Fruit fly (Drosophila melanogaster) whole organism, embryonic: ENCODE measurements around the gene CG34284.

ENCODE experiments used
- Aef1 ChIP-seq: fragments of 200-800 bp; sonication (Bioruptor generic); IDR thresholded peaks from 3 replicates; pipeline ENCODE4 v1.3.6; 2022; ENCODE audit warnings: missing biosample characterization, missing genetic modification characterization
- Asciz ChIP-seq: fragments of 200-800 bp; sonication (Bioruptor generic); optimal IDR thresholded peaks from 2 replicates; lab custom pipeline; 2017; ENCODE audit warnings: missing biosample characterization, mild to moderate bottlenecking, missing genetic modification characterization, missing genetic modification reagents
- Awh ChIP-seq: fragments of 200-800 bp; sonication (Bioruptor generic); IDR thresholded peaks from 2 replicates; pipeline ENCODE4, ENCODE4 v1.3.6; 2022; ENCODE audit warnings: missing biosample characterization, missing genetic modification characterization
- Bgb ChIP-seq: fragments of 200-800 bp; sonication (Bioruptor generic); IDR thresholded peaks from 2 replicates; pipeline ENCODE4 v1.3.6; 2022; ENCODE audit warnings: missing biosample characterization, missing genetic modification characterization; ENCODE audit not compliant: partially characterized antibody
- CG10267 ChIP-seq: fragments of 200-800 bp; sonication (Bioruptor generic); optimal IDR thresholded peaks from 2 replicates; lab custom pipeline; 2018; ENCODE audit warnings: missing biosample characterization, mild to moderate bottlenecking, missing genetic modification characterization, moderate library complexity
- CG10366 ChIP-seq: fragments of 200-800 bp; sonication (Bioruptor generic); IDR thresholded peaks from 2 replicates; pipeline ENCODE4 v1.3.6; 2022; ENCODE audit warnings: missing biosample characterization, missing genetic modification characterization
- CG11085 ChIP-seq: fragments of 200-800 bp; sonication (Bioruptor generic); IDR thresholded peaks from 2 replicates; pipeline ENCODE4 v1.3.6; 2022; ENCODE audit warnings: missing biosample characterization, missing genetic modification characterization
- CG11093 ChIP-seq: fragments of 200-800 bp; sonication (Bioruptor generic); IDR thresholded peaks from 3 replicates; pipeline ENCODE4 v1.3.6; 2022; ENCODE audit warnings: missing biosample characterization, missing genetic modification characterization
- CG11456 ChIP-seq: fragments of 200-800 bp; sonication (Bioruptor generic); IDR thresholded peaks from 3 replicates; pipeline ENCODE4 v1.3.6; 2022; ENCODE audit warnings: missing biosample characterization, missing genetic modification characterization
- CG11723 ChIP-seq: fragments of 200-800 bp; sonication (Bioruptor generic); optimal IDR thresholded peaks from 2 replicates; lab custom pipeline; 2017; ENCODE audit warnings: missing biosample characterization, mild to moderate bottlenecking, missing genetic modification characterization
- CG12769 ChIP-seq: fragments of 200-800 bp; sonication (Bioruptor generic); optimal IDR thresholded peaks from 2 replicates; lab custom pipeline; 2019; ENCODE audit warnings: missing biosample characterization, mild to moderate bottlenecking, missing genetic modification characterization, moderate library complexity
- CG13287 ChIP-seq: fragments of 200-800 bp; sonication (Bioruptor generic); IDR thresholded peaks from 2 replicates; pipeline ENCODE4 v1.3.6; 2022; ENCODE audit warnings: missing biosample characterization, missing genetic modification characterization; ENCODE audit not compliant: partially characterized antibody
- CG14965 ChIP-seq: fragments of 200-800 bp; sonication (Bioruptor generic); optimal IDR thresholded peaks from 2 replicates; lab custom pipeline; 2016; ENCODE audit warnings: missing biosample characterization, missing genetic modification characterization, borderline replicate concordance
- CG15269 ChIP-seq: fragments of 200-800 bp; sonication (Bioruptor generic); optimal IDR thresholded peaks from 2 replicates; lab custom pipeline; 2018; ENCODE audit warnings: missing biosample characterization, mild to moderate bottlenecking, missing genetic modification characterization, moderate library complexity
- CG16863 ChIP-seq: fragments of 200-800 bp; sonication (Bioruptor generic); optimal IDR thresholded peaks from 3 replicates; lab custom pipeline; 2016; ENCODE audit warnings: missing biosample characterization, missing genetic modification characterization
- CG2120 ChIP-seq: fragments of 200-800 bp; sonication (Bioruptor generic); optimal IDR thresholded peaks from 3 replicates; lab custom pipeline; 2016; ENCODE audit warnings: missing biosample characterization, missing genetic modification characterization
- CG2129 ChIP-seq: fragments of 200-800 bp; sonication (Bioruptor generic); IDR thresholded peaks from 2 replicates; pipeline ENCODE4 v1.3.6; 2022; ENCODE audit warnings: missing biosample characterization, missing genetic modification characterization; ENCODE audit not compliant: partially characterized antibody
- CG34422 ChIP-seq: fragments of 200-800 bp; sonication (Bioruptor generic); IDR thresholded peaks from 3 replicates; pipeline ENCODE4 v1.3.6; 2022; ENCODE audit warnings: missing biosample characterization, missing genetic modification characterization
- CG43689 ChIP-seq: fragments of 200-800 bp; sonication (Bioruptor generic); IDR thresholded peaks from 2 replicates; pipeline ENCODE4 v1.3.6; 2022; ENCODE audit warnings: missing biosample characterization, missing genetic modification characterization
- CG4617 ChIP-seq: fragments of 200-800 bp; sonication (Bioruptor generic); optimal IDR thresholded peaks from 3 replicates; lab custom pipeline; 2016; ENCODE audit warnings: missing biosample characterization, missing genetic modification characterization, borderline replicate concordance
- CG6689 ChIP-seq: fragments of 200-800 bp; sonication (Bioruptor generic); IDR thresholded peaks from 2 replicates; pipeline ENCODE4 v1.3.6; 2022; ENCODE audit warnings: missing biosample characterization, missing genetic modification characterization
- CG7372 ChIP-seq: fragments of 200-800 bp; sonication (Bioruptor generic); IDR thresholded peaks from 2 replicates; pipeline ENCODE4 v1.3.6; 2022; ENCODE audit warnings: missing biosample characterization, missing genetic modification characterization
- CG7745 ChIP-seq: fragments of 200-800 bp; sonication (Bioruptor generic); optimal IDR thresholded peaks from 2 replicates; lab custom pipeline; 2018; ENCODE audit warnings: missing biosample characterization, mild to moderate bottlenecking, missing genetic modification characterization, moderate library complexity
- CG7928 ChIP-seq: fragments of 200-800 bp; sonication (Bioruptor generic); optimal IDR thresholded peaks from 2 replicates; lab custom pipeline; 2017; ENCODE audit warnings: missing biosample characterization, mild to moderate bottlenecking, missing genetic modification characterization
- CG9437 ChIP-seq: fragments of 200-800 bp; sonication (Bioruptor generic); optimal IDR thresholded peaks from 2 replicates; lab custom pipeline; 2018; ENCODE audit warnings: missing biosample characterization, mild to moderate bottlenecking, missing genetic modification characterization
- CG9797 ChIP-seq: fragments of 200-800 bp; sonication (Bioruptor generic); optimal IDR thresholded peaks from 3 replicates; lab custom pipeline; 2018; ENCODE audit warnings: missing biosample characterization, mild to moderate bottlenecking, missing genetic modification characterization
- CHES-1-like ChIP-seq: fragments of 200-800 bp; sonication (Bioruptor generic); optimal IDR thresholded peaks from 2 replicates; lab custom pipeline; 2016; ENCODE audit warnings: missing biosample characterization, missing genetic modification characterization
- Chrac-16 ChIP-seq: fragments of 200-800 bp; sonication (Bioruptor generic); optimal IDR thresholded peaks from 3 replicates; lab custom pipeline; 2016; ENCODE audit warnings: missing biosample characterization, missing genetic modification characterization
- CrebB ChIP-seq: fragments of 200-800 bp; sonication (Bioruptor generic); optimal IDR thresholded peaks from 3 replicates; lab custom pipeline; 2018; ENCODE audit warnings: missing biosample characterization, mild to moderate bottlenecking, missing genetic modification characterization
- Dll ChIP-seq: fragments of 200-800 bp; sonication (Bioruptor generic); IDR thresholded peaks from 4 replicates; pipeline ENCODE4 v1.3.6; 2022; ENCODE audit warnings: missing biosample characterization, missing genetic modification characterization; ENCODE audit not compliant: partially characterized antibody
- Fer1 ChIP-seq: fragments of 200-800 bp; sonication (Bioruptor generic); optimal IDR thresholded peaks from 2 replicates; lab custom pipeline; 2017; ENCODE audit warnings: missing biosample characterization, mild to moderate bottlenecking, missing genetic modification characterization
- Fer3 ChIP-seq: fragments of 200-800 bp; sonication (Bioruptor generic); optimal IDR thresholded peaks from 2 replicates; lab custom pipeline; 2018; ENCODE audit warnings: missing biosample characterization, mild to moderate bottlenecking, missing genetic modification characterization, moderate library complexity
- HLH4C ChIP-seq: fragments of 200-800 bp; sonication (Bioruptor generic); IDR thresholded peaks from 3 replicates; pipeline ENCODE4 v1.3.6; 2022; ENCODE audit warnings: missing biosample characterization, missing genetic modification characterization; ENCODE audit not compliant: partially characterized antibody
- Mes4 ChIP-seq: fragments of 200-800 bp; sonication (Bioruptor generic); optimal IDR thresholded peaks from 2 replicates; lab custom pipeline; 2016; ENCODE audit warnings: missing biosample characterization, missing genetic modification characterization
- Scr ChIP-seq: fragments of 200-800 bp; sonication (Bioruptor generic); IDR thresholded peaks from 2 replicates; pipeline ENCODE4 v1.3.6; 2022; ENCODE audit warnings: missing biosample characterization, missing genetic modification characterization; ENCODE audit not compliant: partially characterized antibody
- Vsx1 ChIP-seq: fragments of 200-800 bp; sonication (Bioruptor generic); optimal IDR thresholded peaks from 2 replicates; lab custom pipeline; 2017; ENCODE audit warnings: missing biosample characterization, mild to moderate bottlenecking, missing genetic modification characterization, missing genetic modification reagents
- amos ChIP-seq: fragments of 200-800 bp; sonication (Bioruptor generic); IDR thresholded peaks from 2 replicates; pipeline ENCODE4 v1.3.6; 2022; ENCODE audit warnings: missing biosample characterization, missing genetic modification characterization; ENCODE audit not compliant: partially characterized antibody
- crc ChIP-seq: fragments of 200-800 bp; sonication (Bioruptor generic); optimal IDR thresholded peaks from 2 replicates; lab custom pipeline; 2016; ENCODE audit warnings: missing biosample characterization, missing genetic modification characterization
- dati ChIP-seq: fragments of 200-800 bp; sonication (Bioruptor generic); IDR thresholded peaks from 2 replicates; pipeline ENCODE4 v1.3.6; 2022; ENCODE audit warnings: missing biosample characterization, missing genetic modification characterization
- hbn ChIP-seq: fragments of 200-800 bp; sonication (Bioruptor generic); IDR thresholded peaks from 2 replicates; pipeline ENCODE4 v1.3.6; 2022; ENCODE audit warnings: missing biosample characterization, missing genetic modification characterization; ENCODE audit not compliant: partially characterized antibody
- ind ChIP-seq: fragments of 200-800 bp; sonication (Bioruptor generic); optimal IDR thresholded peaks from 3 replicates; lab custom pipeline; 2016; ENCODE audit warnings: missing biosample characterization, missing genetic modification characterization
- mld ChIP-seq: fragments of 200-800 bp; sonication (Bioruptor generic); IDR thresholded peaks from 3 replicates; pipeline ENCODE4 v1.3.6; 2022; ENCODE audit warnings: missing biosample characterization, missing genetic modification characterization; ENCODE audit not compliant: partially characterized antibody
- pum ChIP-seq: fragments of 200-800 bp; sonication (Bioruptor generic); optimal IDR thresholded peaks from 2 replicates; lab custom pipeline; 2016; ENCODE audit warnings: missing biosample characterization, missing genetic modification characterization
- pzg ChIP-seq: fragments of 200-800 bp; sonication (Bioruptor generic); optimal IDR thresholded peaks from 3 replicates; lab custom pipeline; 2018; ENCODE audit warnings: missing biosample characterization, mild to moderate bottlenecking, missing genetic modification characterization, moderate library complexity
- ranshi ChIP-seq: fragments of 200-800 bp; sonication (Bioruptor generic); IDR thresholded peaks from 2 replicates; pipeline ENCODE4 v1.3.6; 2022; ENCODE audit warnings: missing biosample characterization, missing genetic modification characterization
- scrt ChIP-seq: fragments of 200-800 bp; sonication (Bioruptor generic); optimal IDR thresholded peaks from 2 replicates; lab custom pipeline; 2018; ENCODE audit warnings: missing biosample characterization, mild to moderate bottlenecking, missing genetic modification characterization, moderate library complexity
- sisA ChIP-seq: fragments of 200-800 bp; sonication (Bioruptor generic); IDR thresholded peaks from 2 replicates; pipeline ENCODE4 v1.3.6; 2022; ENCODE audit warnings: missing biosample characterization, missing genetic modification characterization
- tll ChIP-seq, 2 experiments: fragments of 200-800 bp in 1 of 2; fragments of >200 bp in 1 of 2; sonication (Bioruptor generic) in 1 of 2; optimal IDR thresholded peaks; 2 replicates each; lab custom pipeline; 2017 to 2019; ENCODE audit warnings: missing biosample characterization in 2 of 2, missing genetic modification characterization in 2 of 2, mild to moderate bottlenecking in 1 of 2, moderate library complexity in 1 of 2

Gene CG34284

dm6 chr3R:18928346-18928917 is 25.7 kb upstream of the CG34284 start, which contains the start of gene Mpc1 (continued):
- TF ChIP-seq Asciz (GFP tag; lab: Kevin White, UChicago) (no peak), CG34422 (GFP tag; lab: Robert Waterston, UW) (peak; percentile 80; the same call in 1 of the 3 replicates), CG4617 (GFP tag; lab: Kevin White, UChicago) (peak; percentile 22), CG12769 (tag; lab: Kevin White, UChicago) (no peak), ind (GFP tag; lab: Kevin White, UChicago) (no peak), CG14965 (no peak), Aef1 (GFP tag; lab: Robert Waterston, UW) (peak; percentile 8; the same call in 1 of the 3 replicates), Dll (peak; percentile 81; the same call in 3 of the 4 replicates), Fer3 (no peak), scrt (GFP tag; lab: Kevin White, UChicago) (peak; percentile 63), CG7372 (GFP tag; lab: Robert Waterston, UW) (0 out of 2 replicates have a peak, but pooled peaks have one; percentile 7), crc (no peak), Mes4 (no peak), Awh (GFP tag; lab: Robert Waterston, UW) (no peak), CG11093 (GFP tag; lab: Robert Waterston, UW) (no peak), HLH4C (GFP tag; lab: Robert Waterston, UW) (peak; percentile 72), CG2129 (GFP tag; lab: Robert Waterston, UW) (no peak), Vsx1 (GFP tag; lab: Kevin White, UChicago) (no peak), pzg (GFP tag; lab: Kevin White, UChicago) (peak; percentile 55), CG43689 (no peak), CG16863 (GFP tag; lab: Kevin White, UChicago) (no peak), dati (no peak), Chrac-16 (no peak), CG9437 (no peak), CG7928 (GFP tag; lab: Kevin White, UChicago) (no peak), Fer1 (GFP tag; lab: Kevin White, UChicago) (peak; percentile 22), ranshi (GFP tag; lab: Robert Waterston, UW) (peak; percentile 25; the same call in 1 of the 2 replicates), Bgb (peak; percentile 85), CG11723 (no peak), Scr (GFP tag; lab: Robert Waterston, UW) (peak; percentile 86), amos (peak; percentile 85; the same call in 1 of the 2 replicates), pum (GFP tag; lab: Kevin White, UChicago) (no peak), CG2120 (GFP tag; lab: Kevin White, UChicago) (peak; percentile 30), CHES-1-like (GFP tag; lab: Kevin White, UChicago) (peak; percentile 45), CG15269 (tag; lab: Kevin White, UChicago) (no peak), CrebB (tag; lab: Kevin White, UChicago) (no peak), CG10267 (no peak), hbn (GFP tag; lab: Robert Waterston, UW) (peak; percentile 61), CG13287 (peak; percentile 86), CG10366 (GFP tag; lab: Robert Waterston, UW) (peak; percentile 20; the same call in 1 of the 2 replicates), CG11085 (peak; percentile 6; the same call in 1 of the 2 replicates), sisA (GFP tag; lab: Robert Waterston, UW) (peak; percentile 9; the same call in 1 of the 2 replicates), CG6689 (GFP tag; lab: Robert Waterston, UW) (no peak), tll (GFP tag; optimal IDR thresholded peaks at IDR 0.05; lab: Kevin White, UChicago) (peak in 1 of 2 experiments; percentile 20), mld (GFP tag; lab: Robert Waterston, UW) (peak; percentile 53; the same call in 2 of the 3 replicates), CG9797 (GFP tag; lab: Kevin White, UChicago) (peak; percentile 67), CG7745 (tag; lab: Kevin White, UChicago) (no peak), CG11456 (GFP tag; lab: Robert Waterston, UW) (0 out of 3 replicates have a peak, but pooled peaks have one; percentile 54)
